Worm (Caenorhabditis elegans) whole organism, early embryonic: ENCODE results near the gene Y55D5A.1.

Source experiments
- B0310.2 ChIP-seq: sonication (generic microtip); optimal IDR thresholded peaks from 2 replicates; lab custom pipeline; 2016; ENCODE audit warnings: mild to moderate bottlenecking, missing genetic modification characterization, missing compliant biosample characterization
- ama-1 ChIP-seq: fragments of 150-350 bp; optimal IDR thresholded peaks from 2 replicates; lab custom pipeline; 2014
- ceh-13 ChIP-seq: fragments of 200-800 bp; sonication (Bioruptor generic); optimal IDR thresholded peaks from 2 replicates; lab custom pipeline; 2018; ENCODE audit warnings: mild to moderate bottlenecking, missing genetic modification characterization, missing compliant biosample characterization
- ceh-36 ChIP-seq: sonication (generic microtip); optimal IDR thresholded peaks from 2 replicates; lab custom pipeline; 2016; ENCODE audit warnings: missing genetic modification characterization, inconsistent platforms, missing compliant biosample characterization
- ets-7 ChIP-seq: sonication (generic microtip); optimal IDR thresholded peaks from 2 replicates; lab custom pipeline; 2016; ENCODE audit warnings: missing genotype, missing genetic modification characterization, missing compliant biosample characterization
- flt-1 ChIP-seq: fragments of 200-800 bp; sonication (Bioruptor generic); IDR thresholded peaks from 2 replicates; pipeline ENCODE4 v1.3.6; 2022; ENCODE audit warnings: missing genetic modification characterization, missing compliant biosample characterization
- sea-1 ChIP-seq: fragments of 200-800 bp; sonication (Bioruptor generic); conservative IDR thresholded peaks from 2 replicates; pipeline ENCODE4 v1.3.6; 2022; ENCODE audit warnings: missing genetic modification characterization, missing compliant biosample characterization

- TF ChIP-seq ama-1 (lab: Kevin White, UChicago), result no peak
- TF ChIP-seq ceh-13 (GFP tag; lab: Kevin White, UChicago), result no peak
- no peak for TF ChIP-seq ets-7 (tag; lab: Kevin White, UChicago)
- TF ChIP-seq ceh-36 (tag; lab: Kevin White, UChicago), result no peak
- no peak for TF ChIP-seq sea-1 (GFP tag; lab: Robert Waterston, UW)
- TF ChIP-seq flt-1 (GFP tag; lab: Robert Waterston, UW), result no peak
- TF ChIP-seq B0310.2 (tag; lab: Kevin White, UChicago), result no peak
Measured at ce11 chrIII:2989957-2990356, 7.7 kb downstream of the Y55D5A.1 start, which contains the start of gene Y55D5A.4.
